Worm (Caenorhabditis elegans): ENCODE measurements around the gene F17C11.4.

DNA sequence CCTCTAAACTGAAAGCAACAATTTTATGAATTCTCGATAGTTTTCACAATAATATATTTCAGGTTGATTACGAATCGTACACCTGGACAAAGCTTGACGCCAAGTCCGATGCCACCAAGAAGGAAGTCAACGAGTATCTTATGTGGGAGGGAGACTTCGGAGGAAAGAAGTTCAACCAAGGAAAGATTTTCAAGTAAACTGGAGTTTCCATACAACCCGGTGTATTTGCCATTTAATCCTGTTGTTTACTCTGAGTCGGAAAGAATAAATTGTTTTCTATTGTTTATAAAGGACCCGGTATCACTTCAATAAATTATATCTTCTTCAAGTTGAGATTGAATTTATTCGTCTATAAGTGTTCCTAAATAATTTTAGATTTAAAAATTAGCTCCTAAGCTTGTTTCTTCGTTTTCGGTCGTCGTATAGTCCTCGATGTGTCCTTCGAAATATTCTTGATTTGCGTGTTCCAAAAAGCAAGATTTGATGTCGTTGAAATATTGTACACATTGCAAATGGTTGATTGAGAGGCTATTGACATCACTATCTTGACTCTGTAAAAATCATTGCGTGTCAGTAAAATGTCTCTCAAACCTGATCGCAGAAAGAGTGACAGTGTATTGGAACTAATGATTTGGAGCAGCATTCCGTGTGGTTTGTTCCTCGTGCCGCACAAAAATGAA lies 16.1 kb downstream of the F17C11.4 start:
- TF ChIP-seq odd-2 (tag; optimal IDR thresholded peaks at IDR 0.05), result no peak
- no peak for TF ChIP-seq C38D4.7 (GFP tag; optimal IDR thresholded peaks at IDR 0.05)
- no peak for TF ChIP-seq unc-86 (tag; optimal IDR thresholded peaks at IDR 0.05)
- TF ChIP-seq ama-1 (optimal IDR thresholded peaks at IDR 0.05), result no peak
- no peak for TF ChIP-seq unc-3 (GFP tag; conservative IDR thresholded peaks at IDR 0.05)
- TF ChIP-seq unc-3 (tag; optimal IDR thresholded peaks at IDR 0.05), result no peak
- no peak for TF ChIP-seq ceh-31 (tag; optimal IDR thresholded peaks at IDR 0.05)
- TF ChIP-seq pha-4 (tag; optimal IDR thresholded peaks at IDR 0.05), result no peak
